Worm (Caenorhabditis elegans): Measurements from ENCODE around the gene ndab-1.

DNA sequence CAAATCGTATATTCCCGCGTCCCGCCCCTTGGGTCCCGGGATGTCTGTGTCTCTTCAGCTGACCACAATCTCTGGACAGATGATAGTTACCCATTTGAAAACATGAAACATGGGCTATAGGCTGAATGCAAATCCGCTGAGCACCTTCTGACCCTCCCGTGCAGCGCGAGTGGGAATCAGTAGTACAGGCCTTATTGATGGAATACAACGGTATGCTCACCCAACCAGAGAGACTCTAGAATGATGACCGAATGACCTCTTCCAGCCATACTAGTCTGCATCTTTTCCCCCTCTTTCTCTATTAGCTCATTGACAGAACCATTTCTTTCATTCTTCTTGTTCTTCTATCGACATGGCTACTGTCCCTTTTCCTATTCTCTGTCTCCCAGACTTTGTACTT, 8.3 kb downstream of the ndab-1 start, which contains the start of gene sdz-33:
- TF ChIP-seq elt-3 (tag; optimal IDR thresholded peaks at IDR 0.05) (no peak), hlh-1 (tag; optimal IDR thresholded peaks at IDR 0.05) (no peak), drap-1 (GFP tag; optimal IDR thresholded peaks at IDR 0.05) (no peak), nhr-237 (tag; optimal IDR thresholded peaks at IDR 0.05) (no peak), nhr-12 (tag; optimal IDR thresholded peaks at IDR 0.05) (no peak)

All from whole organism, mixed stage, embryonic.